Worm (Caenorhabditis elegans): ENCODE results near the gene Y45G12B.3.

The Y45G12B.3 gene

DNA sequence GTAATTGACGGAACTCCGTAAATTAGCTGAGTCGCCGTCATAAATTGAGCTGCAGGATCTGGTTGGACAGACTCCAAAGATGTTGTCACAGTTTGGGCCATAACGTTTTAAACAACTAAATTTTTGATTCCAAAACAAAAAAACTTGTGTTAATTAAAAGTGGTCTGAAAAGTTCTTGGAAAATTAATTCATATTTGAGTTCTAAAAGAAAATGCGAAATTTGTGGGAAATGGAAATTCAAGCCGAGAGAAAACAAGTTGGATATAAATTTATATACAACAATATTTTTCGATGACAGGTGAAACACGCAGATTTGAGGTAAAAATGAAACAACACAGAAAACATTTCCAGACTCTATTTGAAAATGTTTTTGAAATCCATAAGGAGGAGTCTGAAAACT is 29.2 kb upstream of the Y45G12B.3 start, which contains the start of gene srg-59:
Gene srg-59, minus strand, starts transcription at position 101 of the 400 bp plus-strand sequence.
- TF ChIP-seq nhr-102 (tag; optimal IDR thresholded peaks at IDR 0.05) (no peak), lin-15B (tag; optimal IDR thresholded peaks at IDR 0.05) (no peak), lin-29 (GFP tag; IDR thresholded peaks at IDR 0.05) (no peak), unc-62 (GFP tag; optimal IDR thresholded peaks at IDR 0.05 in 1 of 2) (no peak), unc-62 (tag; optimal IDR thresholded peaks at IDR 0.05) (no peak), aha-1 (tag) (peak; percentile 81), lim-7 (GFP tag; IDR thresholded peaks at IDR 0.05) (no peak), nhr-76 (tag; optimal IDR thresholded peaks at IDR 0.05) (no peak), fkh-10 (GFP tag; optimal IDR thresholded peaks at IDR 0.05) (no peak)

DNA sequence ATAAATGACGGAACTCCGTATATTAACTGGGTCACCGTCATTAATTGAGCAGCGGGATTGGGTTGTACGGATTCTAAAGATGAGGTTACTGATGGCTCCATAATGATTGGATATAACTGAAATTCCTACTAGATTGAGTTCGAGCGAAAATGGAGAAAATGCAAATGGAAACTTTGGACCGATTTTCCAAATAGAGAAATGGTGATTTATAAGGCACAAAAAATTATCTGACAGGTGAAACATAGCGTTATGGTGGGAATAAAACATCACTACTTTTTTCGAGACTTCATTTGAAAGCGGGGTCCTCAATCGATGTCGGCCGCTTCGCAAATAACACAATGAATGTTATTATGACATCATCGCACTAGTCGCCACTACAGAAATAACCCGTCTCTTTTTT is 26.5 kb upstream of the Y45G12B.3 start, which contains the start of gene srg-60:
Gene srg-60, minus strand, starts transcription at position 101 of the 400 bp plus-strand sequence.
- TF ChIP-seq aha-1 (tag): peak; percentile 42
- no peak for TF ChIP-seq lin-1 (GFP tag; IDR thresholded peaks at IDR 0.05)

DNA sequence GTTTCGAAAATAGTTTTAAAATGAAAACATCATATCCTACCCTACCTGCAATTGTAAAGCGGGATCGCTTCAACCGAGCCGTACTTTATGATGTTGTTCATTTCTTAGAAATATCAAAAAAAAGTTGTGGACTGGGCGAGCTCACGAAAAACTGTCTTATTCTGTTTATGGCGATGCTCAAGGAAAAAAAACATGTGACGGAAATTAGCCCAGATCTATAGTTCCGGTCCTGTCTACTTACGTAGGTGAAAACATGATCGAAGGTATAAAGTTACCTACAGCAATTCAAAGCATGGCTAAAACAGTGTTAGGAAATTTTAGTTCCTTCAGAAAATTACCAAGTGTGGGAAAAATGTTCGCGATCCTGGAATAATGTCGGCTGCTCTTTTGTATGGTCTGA is 24.7 kb upstream of the Y45G12B.3 start, which contains the start of gene srt-27:
Gene srt-27, minus strand, starts transcription at position 101 of the 400 bp plus-strand sequence.
- TF ChIP-seq skn-1 (tag; optimal IDR thresholded peaks at IDR 0.05) (no peak), attf-4 (tag; optimal IDR thresholded peaks at IDR 0.05) (no peak), madf-9 (GFP tag; conservative IDR thresholded peaks at IDR 0.05) (no peak), pha-4 (GFP tag; IDR thresholded peaks at IDR 0.05) (no peak), pha-4 (tag; optimal IDR thresholded peaks at IDR 0.05) (no peak), lin-1 (GFP tag; IDR thresholded peaks at IDR 0.05) (no peak), php-3 (GFP tag; IDR thresholded peaks at IDR 0.05) (no peak), unc-130 (GFP tag; optimal IDR thresholded peaks at IDR 0.05) (no peak), aly-2 (tag; optimal IDR thresholded peaks at IDR 0.05) (no peak), hlh-11 (tag; optimal IDR thresholded peaks at IDR 0.05) (no peak)

DNA sequence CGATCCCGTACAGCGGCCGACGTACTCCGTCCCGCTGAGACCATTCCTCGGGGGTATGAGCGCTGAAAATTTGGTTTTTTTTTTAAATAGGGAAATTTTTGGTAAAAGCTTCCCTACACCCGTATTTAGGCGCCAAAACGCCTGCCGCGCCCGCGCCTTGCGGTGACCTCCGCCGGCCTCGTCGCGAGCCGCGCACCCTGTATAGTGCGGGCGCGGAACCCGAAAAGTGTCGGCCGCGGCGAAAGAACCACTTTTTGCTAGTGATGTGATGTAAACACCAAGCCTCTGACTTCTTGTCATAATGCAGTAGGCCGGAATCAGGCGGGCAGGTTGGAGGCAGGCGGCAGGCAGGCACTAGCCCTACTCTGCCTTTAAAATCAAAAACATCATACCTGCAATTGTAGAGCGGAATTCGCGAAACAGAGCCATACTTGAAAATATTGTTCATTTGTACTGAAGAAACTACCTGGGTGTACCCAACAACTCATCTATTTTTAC is 22.7 kb upstream of the Y45G12B.3 start, which contains the start of gene srt-29:
Gene srt-29, minus strand, starts transcription at position 448 of the 498 bp plus-strand sequence.
- TF ChIP-seq ceh-28 (tag; optimal IDR thresholded peaks at IDR 0.05) (no peak), egl-43 (GFP tag; IDR thresholded peaks at IDR 0.05) (peak; percentile 55; the same call in 1 of the 2 replicates), gei-8 (GFP tag; optimal IDR thresholded peaks at IDR 0.05) (no peak), Y5F2A.4 (GFP tag; optimal IDR thresholded peaks at IDR 0.05) (no peak), Y48G9A.11 (GFP tag; IDR thresholded peaks at IDR 0.05) (no peak), lin-1 (GFP tag; IDR thresholded peaks at IDR 0.05) (no peak), zfp-3 (GFP tag; conservative IDR thresholded peaks at IDR 0.05) (no peak), set-16 (GFP tag; IDR thresholded peaks at IDR 0.05) (peak; percentile 93), nhr-102 (tag; optimal IDR thresholded peaks at IDR 0.05) (no peak), zip-2 (tag; optimal IDR thresholded peaks at IDR 0.05) (no peak), ZK337.2 (GFP tag; IDR thresholded peaks at IDR 0.05) (no peak), mxl-2 (GFP tag; conservative IDR thresholded peaks at IDR 0.05) (0 out of 2 replicates have a peak, but pooled peaks have one; percentile 15)

DNA sequence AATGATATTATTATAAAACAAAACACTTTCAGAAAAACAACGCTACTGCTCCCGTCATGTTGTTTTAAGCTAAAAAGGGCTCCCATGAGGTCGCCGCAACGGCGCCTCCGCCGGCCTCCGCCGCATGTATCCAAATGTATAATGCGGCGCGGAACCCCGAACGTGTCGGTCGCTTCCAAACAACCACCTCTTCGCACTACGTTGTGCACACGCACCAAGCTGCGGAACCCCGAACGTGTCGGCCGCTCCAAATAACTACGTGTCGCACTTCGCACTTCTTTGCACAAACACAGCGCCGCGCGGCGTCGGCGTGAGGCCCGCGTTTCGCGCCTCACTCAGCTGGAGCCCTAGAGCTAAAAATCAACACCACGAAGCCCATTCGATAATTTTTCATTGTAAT is 20.9 kb upstream of the Y45G12B.3 start:
- TF ChIP-seq mxl-2 (GFP tag; conservative IDR thresholded peaks at IDR 0.05): no peak
- TF ChIP-seq set-16 (GFP tag; IDR thresholded peaks at IDR 0.05): peak; percentile 80
- TF ChIP-seq nhr-237 (tag; optimal IDR thresholded peaks at IDR 0.05): no peak

DNA sequence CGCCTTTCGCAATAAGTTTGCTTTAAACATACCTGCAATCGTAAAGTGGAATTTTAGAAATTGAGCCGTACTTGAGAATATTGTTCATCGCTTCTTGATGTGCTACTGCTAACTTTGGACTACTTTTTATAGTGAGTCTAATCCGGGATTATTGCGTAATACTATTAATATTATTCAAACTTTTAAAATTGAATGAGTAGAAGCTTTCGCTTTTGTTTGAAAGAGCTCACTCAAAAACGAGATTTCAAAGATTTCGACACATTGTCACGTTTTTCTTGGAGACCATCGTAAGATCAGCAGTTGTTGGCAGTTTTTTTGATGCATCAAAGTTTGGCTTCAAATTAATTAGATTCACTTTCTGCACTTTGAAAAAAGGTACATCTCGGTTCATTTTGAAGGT is 17.5 kb upstream of the Y45G12B.3 start, which contains the start of gene srt-28:
Gene srt-28, minus strand, starts transcription at position 101 of the 400 bp plus-strand sequence.
- TF ChIP-seq T26A8.4 (GFP tag; IDR thresholded peaks at IDR 0.05) (no peak), gei-8 (GFP tag; optimal IDR thresholded peaks at IDR 0.05) (no peak), tag-97 (GFP tag; IDR thresholded peaks at IDR 0.05) (no peak), F26F4.8 (GFP tag; conservative IDR thresholded peaks at IDR 0.05) (no peak), unc-130 (GFP tag; optimal IDR thresholded peaks at IDR 0.05) (no peak), nhr-48 (tag; optimal IDR thresholded peaks at IDR 0.05) (no peak), snpc-1.2 (GFP tag; IDR thresholded peaks at IDR 0.05) (no peak), nhr-42 (GFP tag; IDR thresholded peaks at IDR 0.05) (no peak), ceh-20 (GFP tag; IDR thresholded peaks at IDR 0.05) (no peak), egl-27 (tag; optimal IDR thresholded peaks at IDR 0.05) (no peak), zfp-2 (tag; optimal IDR thresholded peaks at IDR 0.05) (no peak), lin-39 (tag; optimal IDR thresholded peaks at IDR 0.05) (no peak), Y5F2A.4 (GFP tag; optimal IDR thresholded peaks at IDR 0.05) (no peak), lsy-2 (tag; optimal IDR thresholded peaks at IDR 0.05) (no peak), daf-19 (GFP tag; conservative IDR thresholded peaks at IDR 0.05) (no peak), php-3 (GFP tag; IDR thresholded peaks at IDR 0.05) (no peak), R02D3.7 (tag; optimal IDR thresholded peaks at IDR 0.05) (no peak), rbr-2 (tag; optimal IDR thresholded peaks at IDR 0.05) (no peak)
